Worm (Caenorhabditis elegans) whole organism, L2 larva: ENCODE results near the gene F59B2.14.

ENCODE experiments used
- C34F6.9 ChIP-seq: fragments of 150-350 bp; optimal IDR thresholded peaks from 2 replicates; lab custom pipeline; 2014; ENCODE audit warnings: missing biosample characterization, missing genetic modification characterization
- F13H6.1 ChIP-seq: sonication (generic microtip); optimal IDR thresholded peaks from 2 replicates; lab custom pipeline; 2016; ENCODE audit warnings: missing genetic modification characterization, missing compliant biosample characterization
- R02D3.7 ChIP-seq: fragments of 150-350 bp; optimal IDR thresholded peaks from 2 replicates; lab custom pipeline; 2014; ENCODE audit warnings: missing biosample characterization, missing genetic modification characterization
- Y55F3AM.14 ChIP-seq: fragments of 200-800 bp; sonication (Bioruptor generic); optimal IDR thresholded peaks from 2 replicates; lab custom pipeline; 2018; ENCODE audit warnings: mild to moderate bottlenecking, missing genetic modification characterization, missing compliant biosample characterization
- ZK546.5 ChIP-seq: sonication (generic microtip); optimal IDR thresholded peaks from 2 replicates; lab custom pipeline; 2017; ENCODE audit warnings: missing biosample characterization, missing genetic modification characterization
- alr-1 ChIP-seq: fragments of 150-350 bp; optimal IDR thresholded peaks from 2 replicates; lab custom pipeline; 2014; ENCODE audit warnings: missing biosample characterization, missing genetic modification characterization
- aly-2 ChIP-seq: fragments of 150-350 bp; optimal IDR thresholded peaks from 2 replicates; lab custom pipeline; 2014; ENCODE audit warnings: missing biosample characterization, missing genetic modification characterization
- ama-1 ChIP-seq: fragments of 150-350 bp; optimal IDR thresholded peaks from 2 replicates; lab custom pipeline; 2018; ENCODE audit warnings: inconsistent platforms
- blmp-1 ChIP-seq: sonication (generic microtip); optimal IDR thresholded peaks from 2 replicates; lab custom pipeline; 2017; ENCODE audit warnings: missing genetic modification characterization, mild to moderate bottlenecking, missing compliant biosample characterization, antibody characterized with exemption, moderate library complexity; ENCODE audit not compliant: insufficient read depth
- ceh-16 ChIP-seq: fragments of 150-350 bp; optimal IDR thresholded peaks from 2 replicates; lab custom pipeline; 2014; ENCODE audit warnings: missing biosample characterization, missing genetic modification characterization
- ceh-82 ChIP-seq: fragments of 150-350 bp; optimal IDR thresholded peaks from 2 replicates; lab custom pipeline; 2014; ENCODE audit warnings: missing biosample characterization, missing genetic modification characterization
- crh-2 ChIP-seq: sonication (generic microtip); optimal IDR thresholded peaks from 2 replicates; lab custom pipeline; 2017; ENCODE audit warnings: missing biosample characterization, missing genetic modification characterization
- egl-27 ChIP-seq: sonication (generic microtip); optimal IDR thresholded peaks from 3 replicates; lab custom pipeline; 2017; ENCODE audit warnings: missing biosample characterization, missing genetic modification reagents, missing genetic modification characterization
- elt-1 ChIP-seq: fragments of 150-350 bp; optimal IDR thresholded peaks from 2 replicates; lab custom pipeline; 2014; ENCODE audit warnings: missing biosample characterization, missing genetic modification characterization
- elt-3 ChIP-seq: sonication (generic microtip); optimal IDR thresholded peaks from 2 replicates; lab custom pipeline; 2017; ENCODE audit warnings: missing biosample characterization, missing genetic modification characterization
- fos-1 ChIP-seq: fragments of 150-350 bp; optimal IDR thresholded peaks from 2 replicates; lab custom pipeline; 2014; ENCODE audit warnings: missing biosample characterization, missing genetic modification characterization
- gmeb-1 ChIP-seq: fragments of 150-350 bp; optimal IDR thresholded peaks from 2 replicates; lab custom pipeline; 2014; ENCODE audit warnings: missing biosample characterization, missing genetic modification characterization
- lin-13 ChIP-seq: fragments of 150-350 bp; optimal IDR thresholded peaks from 2 replicates; lab custom pipeline; 2014; ENCODE audit warnings: missing biosample characterization, missing genetic modification reagents, missing genetic modification characterization
- lin-39 ChIP-seq: fragments of 150-350 bp; optimal IDR thresholded peaks from 2 replicates; lab custom pipeline; 2014; ENCODE audit warnings: missing biosample characterization, missing genetic modification reagents, missing genetic modification characterization
- lsy-2 ChIP-seq, 2 experiments: fragments of 150-350 bp in 1 of 2; sonication (generic microtip) in 1 of 2; optimal IDR thresholded peaks; 2 replicates each; lab custom pipeline; 2014 to 2017; ENCODE audit warnings: missing biosample characterization in 2 of 2, missing genetic modification characterization in 2 of 2
- mab-5 ChIP-seq: fragments of 150-350 bp; optimal IDR thresholded peaks from 2 replicates; lab custom pipeline; 2014; ENCODE audit warnings: missing biosample characterization, missing genetic modification characterization
- mbf-1 ChIP-seq: sonication (generic microtip); optimal IDR thresholded peaks from 2 replicates; lab custom pipeline; 2017; ENCODE audit warnings: missing biosample characterization, missing genetic modification characterization
- mdl-1 ChIP-seq, 2 experiments: fragments of 150-350 bp in 1 of 2; sonication (generic microtip) in 1 of 2; optimal IDR thresholded peaks; 2 replicates each; lab custom pipeline; 2017; ENCODE audit warnings: missing biosample characterization in 2 of 2, missing genetic modification characterization in 2 of 2
- nhr-11 ChIP-seq: fragments of 150-350 bp; optimal IDR thresholded peaks from 2 replicates; lab custom pipeline; 2014; ENCODE audit warnings: missing biosample characterization, missing genetic modification characterization
- nhr-12 ChIP-seq: fragments of 150-350 bp; optimal IDR thresholded peaks from 2 replicates; lab custom pipeline; 2014; ENCODE audit warnings: missing biosample characterization, missing genetic modification characterization
- nhr-129 ChIP-seq: fragments of 150-350 bp; optimal IDR thresholded peaks from 2 replicates; lab custom pipeline; 2014; ENCODE audit warnings: missing biosample characterization, missing genetic modification characterization
- nhr-21 ChIP-seq: fragments of 150-350 bp; optimal IDR thresholded peaks from 2 replicates; lab custom pipeline; 2014; ENCODE audit warnings: missing biosample characterization, missing genetic modification characterization
- nhr-23 ChIP-seq: fragments of 150-350 bp; optimal IDR thresholded peaks from 2 replicates; lab custom pipeline; 2014; ENCODE audit warnings: missing biosample characterization, missing genetic modification reagents, missing genetic modification characterization
- nhr-25 ChIP-seq: fragments of 150-350 bp; sonication (generic microtip); optimal IDR thresholded peaks from 3 replicates; lab custom pipeline; 2014; ENCODE audit warnings: missing biosample characterization, missing genetic modification characterization
- nhr-6 ChIP-seq: fragments of 150-350 bp; optimal IDR thresholded peaks from 2 replicates; lab custom pipeline; 2014; ENCODE audit warnings: missing biosample characterization, missing genetic modification characterization
- peb-1 ChIP-seq: fragments of 150-350 bp; optimal IDR thresholded peaks from 2 replicates; lab custom pipeline; 2014; ENCODE audit warnings: missing biosample characterization, missing genetic modification characterization
- skn-1 ChIP-seq: sonication (generic microtip); optimal IDR thresholded peaks from 2 replicates; lab custom pipeline; 2017; ENCODE audit warnings: missing biosample characterization, missing genetic modification characterization
- sma-3 ChIP-seq: sonication (generic microtip); optimal IDR thresholded peaks from 2 replicates; lab custom pipeline; 2016; ENCODE audit warnings: missing genetic modification reagents, missing genetic modification characterization, missing compliant biosample characterization
- sma-9 ChIP-seq, 2 experiments: fragments of 150-350 bp in 1 of 2; sonication (generic microtip) in 1 of 2; optimal IDR thresholded peaks; 2 replicates each; lab custom pipeline; 2014 to 2016; ENCODE audit warnings: missing genetic modification characterization in 2 of 2, mild to moderate bottlenecking in 1 of 2, missing biosample characterization in 1 of 2, missing compliant biosample characterization in 1 of 2, missing genetic modification reagents in 1 of 2, moderate library complexity in 1 of 2
- snpc-4 ChIP-seq: fragments of 150-350 bp; optimal IDR thresholded peaks from 2 replicates; lab custom pipeline; 2014; ENCODE audit warnings: missing biosample characterization, missing genetic modification characterization
- unc-55 ChIP-seq: fragments of 150-350 bp; sonication (generic microtip); optimal IDR thresholded peaks from 3 replicates; lab custom pipeline; 2014; ENCODE audit warnings: missing biosample characterization, missing genetic modification reagents, missing genetic modification characterization
- unc-62 ChIP-seq: fragments of 150-350 bp; optimal IDR thresholded peaks from 2 replicates; lab custom pipeline; 2014; ENCODE audit warnings: missing biosample characterization, missing genetic modification reagents, missing genetic modification characterization
- zag-1 ChIP-seq: fragments of 150-350 bp; optimal IDR thresholded peaks from 2 replicates; lab custom pipeline; 2014; ENCODE audit warnings: missing biosample characterization, missing genetic modification characterization
- ztf-1 ChIP-seq: fragments of 200-800 bp; sonication (Bioruptor generic); conservative IDR thresholded peaks from 2 replicates; pipeline ENCODE4 v1.3.6; 2022; ENCODE audit warnings: missing genetic modification characterization, missing compliant biosample characterization
- ztf-11 ChIP-seq: sonication (generic microtip); optimal IDR thresholded peaks from 2 replicates; lab custom pipeline; 2017; ENCODE audit warnings: missing biosample characterization, missing genetic modification characterization
- ztf-4 ChIP-seq: fragments of 150-350 bp; optimal IDR thresholded peaks from 2 replicates; lab custom pipeline; 2014; ENCODE audit warnings: missing biosample characterization, missing genetic modification characterization

Gene F59B2.14

ce11 chrIII:8984960-8985359 lies 37.5 kb downstream of the F59B2.14 start (continued):
- TF ChIP-seq nhr-129 (tag; lab: Kevin White, UChicago): peak; percentile 90

- TF ChIP-seq fos-1 (tag; lab: Kevin White, UChicago) (peak; percentile 27), mab-5 (no peak), ama-1 (lab: Kevin White, UChicago) (peak; percentile 10), ztf-11 (tag; lab: Kevin White, UChicago) (no peak), ztf-1 (no peak)
Measured at ce11 chrIII:8984412-8984811, 38.0 kb downstream of the F59B2.14 start.

- TF ChIP-seq elt-3 (tag; lab: Kevin White, UChicago): no peak
- TF ChIP-seq nhr-25 (tag; lab: Kevin White, UChicago): peak; percentile 22
- TF ChIP-seq sma-9 (GFP tag; optimal IDR thresholded peaks at IDR 0.05; lab: Kevin White, UChicago): peak; percentile 70
- TF ChIP-seq sma-9 (tag; optimal IDR thresholded peaks at IDR 0.05; lab: Kevin White, UChicago): no peak
- TF ChIP-seq mdl-1 (tag; optimal IDR thresholded peaks at IDR 0.05; lab: Kevin White, UChicago): peak in 1 of 2 experiments; percentile 39
- TF ChIP-seq nhr-12 (tag; lab: Kevin White, UChicago): no peak
- no peak for TF ChIP-seq nhr-11
- TF ChIP-seq egl-27: no peak
- no peak for TF ChIP-seq sma-3
- peak; percentile 78 for TF ChIP-seq nhr-129 (tag; lab: Kevin White, UChicago)
- TF ChIP-seq blmp-1 (tag; lab: Kevin White, UChicago): peak; percentile 80
- peak; percentile 28 for TF ChIP-seq fos-1 (tag; lab: Kevin White, UChicago)
- TF ChIP-seq nhr-21 (tag; lab: Kevin White, UChicago): peak; percentile 62
Measured at ce11 chrIII:8983811-8984210, 38.6 kb downstream of the F59B2.14 start.

ce11 chrIII:8983135-8983534 lies 39.3 kb downstream of the F59B2.14 start:
- TF ChIP-seq alr-1 (tag; lab: Kevin White, UChicago): no peak
- TF ChIP-seq unc-55 (GFP tag; lab: Kevin White, UChicago): no peak
- no peak for TF ChIP-seq unc-62
- peak; percentile 41 for TF ChIP-seq blmp-1 (tag; lab: Kevin White, UChicago)
- TF ChIP-seq lin-13: no peak
- TF ChIP-seq F13H6.1: no peak
- TF ChIP-seq nhr-25 (tag; lab: Kevin White, UChicago): peak; percentile 41
- no peak for TF ChIP-seq peb-1
- TF ChIP-seq aly-2 (tag; lab: Kevin White, UChicago): no peak
- peak; percentile 37 for TF ChIP-seq sma-9 (GFP tag; optimal IDR thresholded peaks at IDR 0.05; lab: Kevin White, UChicago)
- TF ChIP-seq sma-9 (tag; optimal IDR thresholded peaks at IDR 0.05; lab: Kevin White, UChicago): no peak
- TF ChIP-seq sma-3: peak; percentile 34

ce11 chrIII:8981847-8982479 lies 40.5 kb downstream of the F59B2.14 start, which contains the start of gene pde-2:
Gene pde-2, minus strand, starts transcription at chrIII:8981897.
- no peak for TF ChIP-seq elt-1 (tag; lab: Kevin White, UChicago)
- no peak for TF ChIP-seq ceh-16 (tag; lab: Kevin White, UChicago)
- no peak for TF ChIP-seq blmp-1 (tag; lab: Kevin White, UChicago)
- TF ChIP-seq mbf-1 (tag; lab: Kevin White, UChicago): no peak
- no peak for TF ChIP-seq nhr-11
- TF ChIP-seq C34F6.9 (tag; lab: Kevin White, UChicago): peak; percentile 81
- TF ChIP-seq ztf-1: no peak
- peak; percentile 36 for TF ChIP-seq fos-1 (tag; lab: Kevin White, UChicago)
- no peak for TF ChIP-seq aly-2 (tag; lab: Kevin White, UChicago)
- peak in 1 of 2 experiments; percentile 16 for TF ChIP-seq mdl-1 (tag; optimal IDR thresholded peaks at IDR 0.05; lab: Kevin White, UChicago)
- peak; percentile 37 for TF ChIP-seq ztf-4 (tag; lab: Kevin White, UChicago)
- TF ChIP-seq nhr-23 (tag; lab: Kevin White, UChicago): no peak
- TF ChIP-seq nhr-25 (tag; lab: Kevin White, UChicago): peak; percentile 38
- peak; percentile 77 for TF ChIP-seq crh-2
- no peak for TF ChIP-seq ztf-11 (tag; lab: Kevin White, UChicago)
- no peak for TF ChIP-seq R02D3.7 (tag; lab: Kevin White, UChicago)
- peak; percentile 11 for TF ChIP-seq lin-13
- no peak for TF ChIP-seq gmeb-1
- TF ChIP-seq peb-1: no peak
- TF ChIP-seq alr-1 (tag; lab: Kevin White, UChicago): no peak
- peak; percentile 74 for TF ChIP-seq nhr-129 (tag; lab: Kevin White, UChicago)
- no peak for TF ChIP-seq nhr-21 (tag; lab: Kevin White, UChicago)
- no peak for TF ChIP-seq ceh-82 (tag; lab: Kevin White, UChicago)
- no peak for TF ChIP-seq elt-3 (tag; lab: Kevin White, UChicago)
- TF ChIP-seq nhr-6 (tag; lab: Kevin White, UChicago): peak; percentile 61
- peak; percentile 12 for TF ChIP-seq Y55F3AM.14
- peak in 1 of 2 experiments; percentile 69 for TF ChIP-seq lsy-2 (tag; optimal IDR thresholded peaks at IDR 0.05; lab: Kevin White, UChicago)
- no peak for TF ChIP-seq lin-39 (tag; lab: Kevin White, UChicago)
- no peak for TF ChIP-seq skn-1 (tag; lab: Kevin White, UChicago)
- TF ChIP-seq unc-62: no peak
- peak; percentile 50 for TF ChIP-seq unc-55 (GFP tag; lab: Kevin White, UChicago)
- TF ChIP-seq nhr-12 (tag; lab: Kevin White, UChicago): no peak
- TF ChIP-seq F13H6.1: peak; percentile 68
- no peak for TF ChIP-seq ZK546.5
- TF ChIP-seq egl-27: no peak
- peak; percentile 75 for TF ChIP-seq zag-1 (tag; lab: Kevin White, UChicago)
- TF ChIP-seq snpc-4 (tag; lab: Kevin White, UChicago): peak; percentile 61
